Fruit fly (Drosophila melanogaster): ENCODE measurements around the gene ATPsynepsilonL.

DNA sequence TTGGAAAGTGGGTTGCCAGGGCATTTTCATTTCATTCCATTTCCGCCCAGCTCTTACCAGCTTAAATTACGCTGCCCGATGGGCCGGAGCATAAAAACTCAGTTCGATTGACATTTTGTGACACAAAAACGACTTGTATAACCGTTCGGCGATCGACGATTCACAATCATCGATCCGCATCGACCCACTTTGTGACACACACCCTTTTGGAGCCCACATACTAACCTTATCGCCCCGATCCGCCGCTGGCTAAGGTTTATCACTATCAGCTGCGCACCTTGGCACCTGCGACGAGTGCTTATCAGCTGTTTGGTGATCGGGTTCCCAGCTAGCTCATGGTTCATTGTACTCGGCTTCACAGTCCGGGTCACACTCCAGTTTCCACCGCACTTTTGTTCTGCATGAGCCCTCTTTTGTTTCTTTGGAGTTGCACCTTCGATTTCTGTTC, 22.1 kb upstream of the ATPsynepsilonL start:
- TF ChIP-seq cic (GFP tag; optimal IDR thresholded peaks at IDR 0.05), result peak; percentile 30
- no peak for TF ChIP-seq bab1 (GFP tag; optimal IDR thresholded peaks at IDR 0.05)
- TF ChIP-seq CG33017 (tag; optimal IDR thresholded peaks at IDR 0.05), result no peak
- TF ChIP-seq cnc (optimal IDR thresholded peaks at IDR 0.05), result no peak
- TF ChIP-seq kay (GFP tag; ENCODE audit: borderline replicate concordance), result peak; percentile 24
- TF ChIP-seq CG14711 (tag; optimal IDR thresholded peaks at IDR 0.05), result no peak
- TF ChIP-seq CG7045 (GFP tag; optimal IDR thresholded peaks at IDR 0.05), result no peak
- TF ChIP-seq CG7101 (tag; optimal IDR thresholded peaks at IDR 0.05), result no peak
- TF ChIP-seq Clk (GFP tag; optimal IDR thresholded peaks at IDR 0.05), result no peak
